Fruit fly (Drosophila melanogaster) whole organism, embryonic: ENCODE results near the gene bbg.

Experiments used
- BEAF-32 ChIP-seq: fragments of 200-800 bp; sonication (Bioruptor generic); optimal IDR thresholded peaks from 3 replicates; lab custom pipeline; 2017; ENCODE audit warnings: missing biosample characterization, missing genetic modification characterization, mild to moderate bottlenecking, moderate library complexity, missing genetic modification reagents
- CG10267 ChIP-seq: fragments of 200-800 bp; sonication (Bioruptor generic); optimal IDR thresholded peaks from 2 replicates; lab custom pipeline; 2018; ENCODE audit warnings: missing biosample characterization, mild to moderate bottlenecking, missing genetic modification characterization, moderate library complexity
- CG10462 ChIP-seq: fragments of 200-800 bp; sonication (Bioruptor generic); optimal IDR thresholded peaks from 2 replicates; lab custom pipeline; 2016; ENCODE audit warnings: missing biosample characterization, missing genetic modification characterization
- CG13894 ChIP-seq: fragments of 200-800 bp; sonication (Bioruptor generic); optimal IDR thresholded peaks from 3 replicates; lab custom pipeline; 2018; ENCODE audit warnings: missing biosample characterization, mild to moderate bottlenecking, missing genetic modification characterization, moderate library complexity
- CG14014 ChIP-seq: fragments of 200-800 bp; sonication (Bioruptor generic); IDR thresholded peaks from 2 replicates; pipeline ENCODE4 v1.3.6; 2022; ENCODE audit warnings: missing biosample characterization, missing genetic modification characterization
- CG15011 ChIP-seq: fragments of 200-800 bp; sonication (Bioruptor generic); optimal IDR thresholded peaks from 3 replicates; lab custom pipeline; 2018; ENCODE audit warnings: missing biosample characterization, mild to moderate bottlenecking, missing genetic modification characterization
- CG15073 ChIP-seq: fragments of 200-800 bp; sonication (Bioruptor generic); optimal IDR thresholded peaks from 2 replicates; lab custom pipeline; 2016; ENCODE audit warnings: missing biosample characterization, missing genetic modification characterization
- CG18262 ChIP-seq: fragments of 200-800 bp; optimal IDR thresholded peaks from 3 replicates; lab custom pipeline; 2019; ENCODE audit warnings: missing biosample characterization, mild to moderate bottlenecking, missing genetic modification characterization, moderate library complexity
- CG3838 ChIP-seq: fragments of 200-800 bp; sonication (Bioruptor generic); optimal IDR thresholded peaks from 3 replicates; lab custom pipeline; 2016; ENCODE audit warnings: missing biosample characterization, missing genetic modification characterization
- CG4730 ChIP-seq: fragments of 200-800 bp; sonication (Bioruptor generic); IDR thresholded peaks from 2 replicates; pipeline ENCODE4 v1.3.6; 2022; ENCODE audit warnings: missing biosample characterization, missing genetic modification characterization
- CG7987 ChIP-seq: fragments of 200-800 bp; sonication (Bioruptor generic); optimal IDR thresholded peaks from 2 replicates; lab custom pipeline; 2018; ENCODE audit warnings: missing biosample characterization, mild to moderate bottlenecking, missing genetic modification characterization, moderate library complexity
- CG9817 ChIP-seq: fragments of 200-800 bp; sonication (Bioruptor generic); optimal IDR thresholded peaks from 2 replicates; lab custom pipeline; 2018; ENCODE audit warnings: missing biosample characterization, mild to moderate bottlenecking, missing genetic modification characterization, moderate library complexity
- CTCF ChIP-seq: fragments of 200-800 bp; sonication (Bioruptor generic); optimal IDR thresholded peaks from 2 replicates; lab custom pipeline; 2017; ENCODE audit warnings: missing biosample characterization, mild to moderate bottlenecking, missing genetic modification characterization, moderate library complexity
- Chrac-16 ChIP-seq: fragments of 200-800 bp; sonication (Bioruptor generic); optimal IDR thresholded peaks from 3 replicates; lab custom pipeline; 2016; ENCODE audit warnings: missing biosample characterization, missing genetic modification characterization
- D19A ChIP-seq: fragments of 200-800 bp; optimal IDR thresholded peaks from 3 replicates; lab custom pipeline; 2019; ENCODE audit warnings: missing biosample characterization, mild to moderate bottlenecking, missing genetic modification characterization, moderate library complexity
- Doc3 ChIP-seq: fragments of 200-800 bp; sonication (Bioruptor generic); IDR thresholded peaks from 3 replicates; pipeline ENCODE4 v1.3.6; 2022; ENCODE audit warnings: missing biosample characterization, missing genetic modification characterization; ENCODE audit not compliant: partially characterized antibody
- HHEX ChIP-seq: fragments of 200-800 bp; sonication (Bioruptor generic); optimal IDR thresholded peaks from 3 replicates; lab custom pipeline; 2017; ENCODE audit warnings: missing biosample characterization, mild to moderate bottlenecking, missing genetic modification characterization, missing genetic modification reagents
- Hr39 ChIP-seq: fragments of >200 bp; optimal IDR thresholded peaks from 2 replicates; lab custom pipeline; 2017
- Mad ChIP-seq: fragments of 200-800 bp; sonication (Bioruptor generic); optimal IDR thresholded peaks from 2 replicates; lab custom pipeline; 2016; ENCODE audit warnings: missing biosample characterization, missing genetic modification characterization
- Med ChIP-seq: fragments of 200-800 bp; sonication (Bioruptor generic); peaks from one replicate; lab custom pipeline; 2016; ENCODE audit warnings: missing biosample characterization, missing genetic modification characterization, mild to moderate bottlenecking, inconsistent platforms, moderate library complexity
- Sry-β ChIP-seq: fragments of 200-800 bp; sonication (Bioruptor generic); optimal IDR thresholded peaks from 2 replicates; lab custom pipeline; 2018; ENCODE audit warnings: missing biosample characterization, mild to moderate bottlenecking, missing genetic modification characterization, moderate library complexity
- abd-A ChIP-seq: fragments of 200-800 bp; sonication (Bioruptor generic); optimal IDR thresholded peaks from 3 replicates; lab custom pipeline; 2019; ENCODE audit warnings: missing biosample characterization, mild to moderate bottlenecking, missing genetic modification characterization, moderate library complexity
- cas ChIP-seq: fragments of 200-800 bp; sonication (Bioruptor generic); IDR thresholded peaks from 2 replicates; pipeline ENCODE4 v1.3.6; 2022; ENCODE audit warnings: missing biosample characterization, missing genetic modification characterization
- cato ChIP-seq: fragments of 200-800 bp; sonication (Bioruptor generic); optimal IDR thresholded peaks from 2 replicates; lab custom pipeline; 2016; ENCODE audit warnings: missing biosample characterization, missing genetic modification characterization, borderline replicate concordance
- cg ChIP-seq: fragments of 200-800 bp; sonication (Bioruptor generic); optimal IDR thresholded peaks from 3 replicates; lab custom pipeline; 2019; ENCODE audit warnings: missing biosample characterization, mild to moderate bottlenecking, missing genetic modification characterization, moderate library complexity
- ci ChIP-seq: fragments of 200-800 bp; sonication (Bioruptor generic); IDR thresholded peaks from 3 replicates; pipeline ENCODE4 v1.3.6; 2022; ENCODE audit warnings: missing biosample characterization, missing genetic modification characterization
- crol ChIP-seq: fragments of 200-800 bp; sonication (Bioruptor generic); IDR thresholded peaks from 2 replicates; pipeline ENCODE4 v1.3.6; 2022; ENCODE audit warnings: missing biosample characterization, missing genetic modification characterization
- cwo ChIP-seq: fragments of 200-800 bp; sonication (Bioruptor generic); optimal IDR thresholded peaks from 3 replicates; lab custom pipeline; 2017; ENCODE audit warnings: missing biosample characterization, missing genetic modification characterization, mild to moderate bottlenecking, moderate library complexity, missing genetic modification reagents
- dmrt99B ChIP-seq: fragments of 200-800 bp; sonication (Bioruptor generic); optimal IDR thresholded peaks from 2 replicates; lab custom pipeline; 2018; ENCODE audit warnings: missing biosample characterization, mild to moderate bottlenecking, missing genetic modification characterization, moderate library complexity
- eve ChIP-seq, 2 experiments: fragments of >200 bp; optimal IDR thresholded peaks; 2 replicates each; lab custom pipeline; 2017; ENCODE audit warnings: missing biosample characterization in 2 of 2, missing genetic modification characterization in 2 of 2
- ftz-f1 ChIP-seq: fragments of 200-800 bp; sonication (Bioruptor generic); optimal IDR thresholded peaks from 2 replicates; lab custom pipeline; 2016; ENCODE audit warnings: missing biosample characterization, missing genetic modification characterization
- gfzf ChIP-seq: fragments of 200-800 bp; sonication (Bioruptor generic); optimal IDR thresholded peaks from 2 replicates; lab custom pipeline; 2016; ENCODE audit warnings: missing biosample characterization, mild to moderate bottlenecking, missing genetic modification characterization, moderate library complexity
- gsb-n ChIP-seq: fragments of 200-800 bp; sonication (Bioruptor generic); optimal IDR thresholded peaks from 3 replicates; lab custom pipeline; 2018; ENCODE audit warnings: missing biosample characterization, mild to moderate bottlenecking, missing genetic modification characterization
- hth ChIP-seq: fragments of >200 bp; optimal IDR thresholded peaks from 2 replicates; lab custom pipeline; 2017; ENCODE audit warnings: inconsistent platforms
- mam ChIP-seq: fragments of 200-800 bp; sonication (Bioruptor generic); optimal IDR thresholded peaks from 3 replicates; lab custom pipeline; 2016; ENCODE audit warnings: missing biosample characterization, missing genetic modification characterization
- nom ChIP-seq: fragments of 200-800 bp; sonication (Bioruptor generic); optimal IDR thresholded peaks from 2 replicates; lab custom pipeline; 2017; ENCODE audit warnings: missing biosample characterization, missing genetic modification characterization, mild to moderate bottlenecking, moderate library complexity, missing genetic modification reagents
- pita ChIP-seq: fragments of 200-800 bp; sonication (Bioruptor generic); optimal IDR thresholded peaks from 2 replicates; lab custom pipeline; 2017; ENCODE audit warnings: missing biosample characterization, mild to moderate bottlenecking, missing genetic modification characterization
- sens ChIP-seq: fragments of 200-800 bp; sonication (Bioruptor generic); peaks from one replicate; lab custom pipeline; 2016; ENCODE audit warnings: missing biosample characterization, missing genetic modification characterization
- sim ChIP-seq: fragments of 200-800 bp; sonication (Bioruptor generic); IDR thresholded peaks from 2 replicates; pipeline ENCODE4 v1.3.6; 2022; ENCODE audit warnings: missing biosample characterization, missing genetic modification characterization
- slbo ChIP-seq: fragments of 200-800 bp; sonication (Bioruptor generic); IDR thresholded peaks from 2 replicates; pipeline ENCODE4 v1.3.6; 2022; ENCODE audit warnings: missing biosample characterization, missing genetic modification characterization
- slou ChIP-seq: fragments of 200-800 bp; sonication (Bioruptor generic); optimal IDR thresholded peaks from 3 replicates; lab custom pipeline; 2016; ENCODE audit warnings: missing biosample characterization, missing genetic modification characterization
- so ChIP-seq: fragments of 200-800 bp; sonication (Bioruptor generic); IDR thresholded peaks from 3 replicates; pipeline ENCODE4 v1.3.6; 2022; ENCODE audit warnings: missing biosample characterization, missing genetic modification characterization
- sug ChIP-seq: fragments of 200-800 bp; optimal IDR thresholded peaks from 2 replicates; lab custom pipeline; 2019; ENCODE audit warnings: missing biosample characterization, mild to moderate bottlenecking, missing genetic modification characterization, moderate library complexity
- tin ChIP-seq: fragments of 200-800 bp; sonication (Bioruptor generic); optimal IDR thresholded peaks from 3 replicates; lab custom pipeline; 2016; ENCODE audit warnings: missing biosample characterization, missing genetic modification characterization
- zen ChIP-seq: fragments of 200-800 bp; sonication (Bioruptor generic); optimal IDR thresholded peaks from 3 replicates; lab custom pipeline; 2018; ENCODE audit warnings: missing biosample characterization, mild to moderate bottlenecking, missing genetic modification characterization, moderate library complexity

Gene bbg

DNA sequence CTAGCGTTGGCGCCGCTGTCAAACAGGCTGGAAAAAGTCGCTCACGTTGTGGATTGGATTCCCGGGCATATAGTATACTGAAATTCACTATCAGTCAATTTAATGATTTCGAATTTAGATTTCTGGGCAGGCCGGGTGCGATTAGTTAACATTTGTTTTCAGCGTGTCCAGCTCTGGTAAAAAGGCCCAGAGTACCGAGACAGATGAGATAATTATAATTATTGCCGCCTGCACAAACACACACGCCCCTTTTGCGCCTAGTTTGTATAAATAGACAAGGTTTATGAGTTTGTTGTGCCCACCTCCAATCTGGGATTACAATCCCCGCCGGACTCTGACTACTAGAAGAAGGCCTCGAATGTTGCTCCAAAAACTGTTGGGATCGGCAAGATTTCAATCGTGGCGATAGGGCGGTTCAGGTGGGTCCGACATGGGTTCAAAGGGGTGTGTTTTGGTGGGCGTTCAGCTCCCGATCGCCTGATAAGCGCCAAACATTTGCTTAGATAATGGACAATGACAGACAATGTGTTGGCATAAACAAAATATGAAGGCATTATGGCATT, 23.0 kb upstream of the bbg start (continued):
- no peak for TF ChIP-seq CG3838 (GFP tag; lab: Kevin White, UChicago)
- TF ChIP-seq Chrac-16 = no peak
- TF ChIP-seq Sry-β = no peak
- TF ChIP-seq HHEX = no peak
- TF ChIP-seq cwo (GFP tag; lab: Kevin White, UChicago) = peak; percentile 45
- no peak for TF ChIP-seq CG4730 (GFP tag; lab: Robert Waterston, UW)
- no peak for TF ChIP-seq slbo (GFP tag; lab: Robert Waterston, UW)
- TF ChIP-seq sim (GFP tag; lab: Robert Waterston, UW) = no peak
- TF ChIP-seq sug (tag; lab: Kevin White, UChicago) = peak; percentile 90
- no peak for TF ChIP-seq cas (GFP tag; lab: Robert Waterston, UW)
- peak; percentile 29 for TF ChIP-seq abd-A (tag; lab: Kevin White, UChicago)

DNA sequence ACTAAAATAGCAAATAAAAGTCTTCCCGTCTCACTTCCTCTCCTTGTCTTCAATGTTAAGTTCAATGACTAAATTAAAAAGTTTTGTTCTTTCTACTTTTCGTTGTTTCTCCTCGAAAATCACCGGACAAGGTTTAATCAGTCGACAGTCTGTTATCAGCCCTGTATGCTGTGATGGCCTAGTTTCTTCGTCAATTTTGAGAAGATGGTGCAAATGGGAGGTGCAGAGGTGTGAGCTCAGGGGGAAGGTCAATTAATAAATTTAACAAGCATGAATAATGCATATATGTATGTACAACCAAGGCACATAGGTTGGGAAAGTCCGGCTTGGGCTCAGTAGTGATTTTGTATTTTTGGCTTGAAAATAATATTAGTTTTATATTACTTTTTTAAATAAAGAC, 21.9 kb upstream of the bbg start:
- TF ChIP-seq gfzf (GFP tag; lab: Kevin White, UChicago) (no peak), ftz-f1 (GFP tag; lab: Kevin White, UChicago) (peak; percentile 55), ci (GFP tag; lab: Robert Waterston, UW) (0 out of 3 replicates have a peak, but pooled peaks have one; percentile 9), Med (GFP tag; lab: Kevin White, UChicago) (peak; percentile 29), CG18262 (tag; lab: Kevin White, UChicago) (no peak), CG14014 (GFP tag; lab: Robert Waterston, UW) (no peak), CG7987 (GFP tag; lab: Kevin White, UChicago) (peak; percentile 25), sens (GFP tag; lab: Kevin White, UChicago) (peak; percentile 10), eve (GFP tag; optimal IDR thresholded peaks at IDR 0.05; lab: Kevin White, UChicago) (peak in 1 of 2 experiments; percentile 38), sug (tag; lab: Kevin White, UChicago) (peak; percentile 2)

DNA sequence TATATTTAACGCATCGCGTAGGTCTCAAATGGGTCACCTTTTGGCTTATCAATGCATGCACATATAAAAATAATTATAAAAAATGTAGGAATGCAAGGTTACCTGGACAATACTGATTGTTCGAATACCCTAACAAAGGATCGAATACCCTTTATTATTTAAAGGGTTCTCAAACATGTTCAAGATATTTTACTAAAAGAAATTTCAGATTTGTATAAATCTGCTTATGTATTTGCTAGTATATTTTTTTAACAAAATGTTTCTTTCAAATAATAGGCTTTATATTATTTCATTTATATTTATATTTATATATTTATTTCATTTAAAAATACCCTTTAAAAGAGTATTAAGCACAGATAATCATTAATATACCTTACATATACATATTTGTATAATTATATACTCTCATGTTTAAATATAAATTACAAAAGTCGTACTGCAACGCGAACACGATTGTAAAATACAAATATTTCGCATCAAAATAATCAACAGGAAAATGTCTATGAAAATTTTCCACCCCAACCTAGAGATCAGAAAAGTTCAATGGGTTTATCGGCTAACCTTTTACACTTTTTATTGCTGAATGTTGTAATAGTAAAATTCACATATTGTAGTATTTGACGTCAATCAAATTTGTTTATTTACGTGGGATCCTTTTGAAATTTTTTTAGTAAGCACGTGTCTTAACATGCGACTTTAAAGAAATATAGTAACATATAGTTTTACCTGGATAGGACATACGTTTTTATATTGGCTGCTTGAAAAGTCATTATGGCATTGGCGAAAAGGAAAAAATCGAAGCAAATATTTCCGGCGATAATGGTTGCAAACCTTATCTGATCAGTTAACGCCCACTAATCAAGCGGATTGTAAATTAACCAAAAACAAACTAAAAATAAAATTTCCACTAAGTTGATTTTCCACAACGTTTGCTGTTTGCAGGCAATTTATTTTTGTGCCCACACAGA, 21.0 kb upstream of the bbg start:
- TF ChIP-seq D19A (peak; percentile 59), tin (GFP tag; lab: Kevin White, UChicago) (no peak)

DNA sequence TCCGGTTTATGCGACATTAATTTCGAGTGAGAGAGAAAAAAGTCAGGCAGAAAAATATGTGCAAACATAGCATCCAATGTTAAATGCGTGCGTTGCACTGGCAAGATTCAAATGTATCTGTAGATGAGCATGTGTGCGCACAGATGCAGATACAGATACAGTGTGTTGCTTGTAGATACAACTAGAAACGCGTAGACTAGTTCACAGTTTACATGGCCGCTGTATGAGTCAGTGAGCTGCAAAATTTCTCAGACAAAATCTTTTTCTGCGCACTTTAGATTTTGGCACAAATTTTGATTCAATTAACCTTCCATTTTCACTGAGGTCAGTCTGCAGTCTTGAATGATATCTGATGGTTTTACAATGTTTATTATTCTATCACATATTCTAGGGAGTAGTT, 20.1 kb upstream of the bbg start:
- no peak for TF ChIP-seq Med (GFP tag; lab: Kevin White, UChicago)
- TF ChIP-seq gsb-n = no peak
- TF ChIP-seq BEAF-32 (GFP tag; lab: Kevin White, UChicago) = no peak
- TF ChIP-seq cato = no peak
- TF ChIP-seq nom = peak; percentile 1
- TF ChIP-seq Hr39 = no peak
- no peak for TF ChIP-seq CG13894 (tag; lab: Kevin White, UChicago)
- TF ChIP-seq CG10462 (GFP tag; lab: Kevin White, UChicago) = no peak
- TF ChIP-seq hth (lab: Kevin White, UChicago) = no peak
- no peak for TF ChIP-seq mam (GFP tag; lab: Kevin White, UChicago)
- no peak for TF ChIP-seq so (GFP tag; lab: Robert Waterston, UW)
- no peak for TF ChIP-seq CTCF
- no peak for TF ChIP-seq zen (tag; lab: Kevin White, UChicago)
- 0 out of 3 replicates have a peak, but pooled peaks have one; percentile 27 for TF ChIP-seq ci (GFP tag; lab: Robert Waterston, UW)
- TF ChIP-seq CG15011 (GFP tag; lab: Kevin White, UChicago) = no peak
- TF ChIP-seq pita (GFP tag; lab: Kevin White, UChicago) = no peak
- TF ChIP-seq CG15073 (GFP tag; lab: Kevin White, UChicago) = no peak
- TF ChIP-seq cg = peak; percentile 60
- no peak for TF ChIP-seq Doc3 (GFP tag; lab: Robert Waterston, UW)
- no peak for TF ChIP-seq slou (GFP tag; lab: Kevin White, UChicago)
- no peak for TF ChIP-seq CG10267 (tag; lab: Kevin White, UChicago)
- TF ChIP-seq crol (GFP tag; lab: Robert Waterston, UW) = no peak
- TF ChIP-seq Mad = no peak
- TF ChIP-seq CG9817 = no peak
- TF ChIP-seq dmrt99B = no peak
